Worm (Caenorhabditis elegans) whole organism, L3 larva: ENCODE results near the gene F32D1.7.

Experiments
- lin-15B ChIP-seq: fragments of 150-350 bp; optimal IDR thresholded peaks from 2 replicates; lab custom pipeline; 2014; ENCODE audit warnings: missing biosample characterization, missing genetic modification characterization
- nhr-67 ChIP-seq: fragments of 150-350 bp; optimal IDR thresholded peaks from 2 replicates; lab custom pipeline; 2014; ENCODE audit warnings: missing biosample characterization, missing genetic modification characterization
- unc-62 ChIP-seq: fragments of 150-350 bp; sonication (generic microtip); optimal IDR thresholded peaks from 4 replicates; lab custom pipeline; 2014; ENCODE audit warnings: missing biosample characterization, missing genetic modification reagents, missing genetic modification characterization
- ztf-4 ChIP-seq: fragments of 150-350 bp; optimal IDR thresholded peaks from 2 replicates; lab custom pipeline; 2014; ENCODE audit warnings: missing biosample characterization, missing genetic modification characterization

ce11 chrV:4345714-4346113, 30.3 kb downstream of the F32D1.7 start, which contains the start of gene figl-1:
- TF ChIP-seq nhr-67 (tag; lab: Kevin White, UChicago) (no peak), ztf-4 (tag; lab: Kevin White, UChicago) (no peak), unc-62 (GFP tag; lab: Kevin White, UChicago) (no peak), lin-15B (tag; lab: Kevin White, UChicago) (no peak)
